Fruit fly (Drosophila melanogaster) whole organism, embryonic: ENCODE results near the gene CG10750.

Source experiments
- CG11696 ChIP-seq: fragments of 200-800 bp; sonication (Bioruptor generic); IDR thresholded peaks from 2 replicates; pipeline ENCODE4 v1.3.6; 2022; ENCODE audit warnings: missing biosample characterization, missing genetic modification characterization
- CG12071 ChIP-seq: fragments of 200-800 bp; sonication (Bioruptor generic); optimal IDR thresholded peaks from 3 replicates; lab custom pipeline; 2018; ENCODE audit warnings: missing biosample characterization, mild to moderate bottlenecking, missing genetic modification characterization
- CG12236 ChIP-seq: fragments of 200-800 bp; sonication (Bioruptor generic); optimal IDR thresholded peaks from 2 replicates; lab custom pipeline; 2016; ENCODE audit warnings: missing biosample characterization, missing genetic modification characterization
- CG13123 ChIP-seq: fragments of 200-800 bp; sonication (Bioruptor generic); optimal IDR thresholded peaks from 2 replicates; lab custom pipeline; 2016; ENCODE audit warnings: missing biosample characterization, missing genetic modification characterization
- CG13296 ChIP-seq: fragments of 200-800 bp; sonication (Bioruptor generic); optimal IDR thresholded peaks from 3 replicates; lab custom pipeline; 2018; ENCODE audit warnings: missing biosample characterization, mild to moderate bottlenecking, missing genetic modification characterization
- CG13424 ChIP-seq: fragments of 200-800 bp; sonication (Bioruptor generic); optimal IDR thresholded peaks from 2 replicates; lab custom pipeline; 2019; ENCODE audit warnings: missing biosample characterization, mild to moderate bottlenecking, missing genetic modification characterization, moderate library complexity
- CG14050 ChIP-seq: fragments of 200-800 bp; sonication (Bioruptor generic); IDR thresholded peaks from 3 replicates; pipeline ENCODE4 v1.3.6; 2022; ENCODE audit warnings: missing biosample characterization, missing genetic modification characterization
- CG17361 ChIP-seq: fragments of 200-800 bp; sonication (Bioruptor generic); IDR thresholded peaks from 3 replicates; pipeline ENCODE4 v1.3.6; 2022; ENCODE audit warnings: missing biosample characterization, missing genetic modification characterization
- CG17612 ChIP-seq: fragments of 200-800 bp; sonication (Bioruptor generic); IDR thresholded peaks from 2 replicates; pipeline ENCODE4 v1.3.6; 2022; ENCODE audit warnings: missing biosample characterization, missing genetic modification characterization
- CG18011 ChIP-seq: fragments of 200-800 bp; sonication (Bioruptor generic); optimal IDR thresholded peaks from 2 replicates; lab custom pipeline; 2017; ENCODE audit warnings: missing biosample characterization, missing genetic modification characterization, mild to moderate bottlenecking, moderate library complexity, missing genotype
- CG2199 ChIP-seq: fragments of 200-800 bp; sonication (Bioruptor generic); IDR thresholded peaks from 3 replicates; pipeline ENCODE4 v1.3.6; 2022; ENCODE audit warnings: missing biosample characterization, missing genetic modification characterization
- CG3163 ChIP-seq: fragments of 200-800 bp; sonication (Bioruptor generic); optimal IDR thresholded peaks from 3 replicates; lab custom pipeline; 2016; ENCODE audit warnings: missing biosample characterization, missing genetic modification characterization
- CG33557 ChIP-seq: fragments of 200-800 bp; sonication (Bioruptor generic); optimal IDR thresholded peaks from 2 replicates; lab custom pipeline; 2019; ENCODE audit warnings: missing biosample characterization, mild to moderate bottlenecking, missing genetic modification characterization, moderate library complexity
- CG3726 ChIP-seq: fragments of 200-800 bp; sonication (Bioruptor generic); IDR thresholded peaks from 3 replicates; pipeline ENCODE4, ENCODE4 v1.3.6; 2022; ENCODE audit warnings: missing biosample characterization, missing genetic modification characterization
- CG7963 ChIP-seq: fragments of 200-800 bp; sonication (Bioruptor generic); IDR thresholded peaks from 3 replicates; pipeline ENCODE4 v1.3.6; 2022; ENCODE audit warnings: missing biosample characterization, missing genetic modification characterization; ENCODE audit not compliant: partially characterized antibody
- CG8924 ChIP-seq: fragments of 200-800 bp; optimal IDR thresholded peaks from 3 replicates; lab custom pipeline; 2019; ENCODE audit warnings: missing biosample characterization, mild to moderate bottlenecking, missing genetic modification characterization, moderate library complexity
- Camta ChIP-seq: fragments of 200-800 bp; sonication (Bioruptor generic); optimal IDR thresholded peaks from 2 replicates; lab custom pipeline; 2016; ENCODE audit warnings: missing biosample characterization, missing genetic modification characterization
- Chrac-16 ChIP-seq: fragments of 200-800 bp; sonication (Bioruptor generic); optimal IDR thresholded peaks from 3 replicates; lab custom pipeline; 2016; ENCODE audit warnings: missing biosample characterization, missing genetic modification characterization
- D ChIP-seq, 2 experiments: fragments of 200-800 bp in 1 of 2; fragments of >200 bp in 1 of 2; sonication (Bioruptor generic) in 1 of 2; optimal IDR thresholded peaks; 2 replicates in 1 of 2; 3 replicates in 1 of 2; lab custom pipeline; 2017; ENCODE audit warnings: mild to moderate bottlenecking in 1 of 2, missing biosample characterization in 1 of 2, missing genetic modification characterization in 1 of 2, missing genetic modification reagents in 1 of 2
- Dek ChIP-seq: fragments of 200-800 bp; sonication (Bioruptor generic); optimal IDR thresholded peaks from 3 replicates; lab custom pipeline; 2019; ENCODE audit warnings: missing biosample characterization, mild to moderate bottlenecking, missing genetic modification characterization, moderate library complexity
- Hand ChIP-seq: fragments of 200-800 bp; sonication (Bioruptor generic); optimal IDR thresholded peaks from 2 replicates; lab custom pipeline; 2017; ENCODE audit warnings: mild to moderate bottlenecking, missing biosample characterization, missing genetic modification reagents, missing genetic modification characterization
- Lhr ChIP-seq: fragments of 200-800 bp; sonication (Bioruptor generic); optimal IDR thresholded peaks from 3 replicates; lab custom pipeline; 2017; ENCODE audit warnings: mild to moderate bottlenecking, missing biosample characterization, missing genetic modification reagents, missing genetic modification characterization
- Max ChIP-seq: fragments of 200-800 bp; sonication (Bioruptor generic); optimal IDR thresholded peaks from 2 replicates; lab custom pipeline; 2016; ENCODE audit warnings: missing biosample characterization, mild to moderate bottlenecking, missing genetic modification characterization
- Pdp1 ChIP-seq, 2 experiments: fragments of 200-800 bp; sonication (Bioruptor generic); optimal IDR thresholded peaks; 3 replicates each; lab custom pipeline; 2016; ENCODE audit warnings: missing biosample characterization in 2 of 2, missing genetic modification characterization in 2 of 2, mild to moderate bottlenecking in 1 of 2, moderate library complexity in 1 of 2
- Spps ChIP-seq: fragments of 200-800 bp; sonication (Bioruptor generic); optimal IDR thresholded peaks from 2 replicates; lab custom pipeline; 2018; ENCODE audit warnings: missing biosample characterization, mild to moderate bottlenecking, missing genetic modification characterization
- Stat92E ChIP-seq, 3 experiments: fragments of >200 bp in 2 of 3; fragments of 200-800 bp in 1 of 3; sonication (Bioruptor generic) in 1 of 3; optimal IDR thresholded peaks; 2 replicates each; lab custom pipeline; 2017 to 2019; ENCODE audit warnings: missing biosample characterization in 3 of 3, missing genetic modification characterization in 3 of 3, mild to moderate bottlenecking in 1 of 3, moderate library complexity in 1 of 3
- Xbp1 ChIP-seq: fragments of 200-800 bp; sonication (Bioruptor generic); optimal IDR thresholded peaks from 3 replicates; lab custom pipeline; 2016; ENCODE audit warnings: missing biosample characterization, mild to moderate bottlenecking, missing genetic modification characterization
- chn ChIP-seq: fragments of 200-800 bp; sonication (Bioruptor generic); optimal IDR thresholded peaks from 2 replicates; lab custom pipeline; 2016; ENCODE audit warnings: missing biosample characterization, missing genetic modification characterization
- dmrt11E ChIP-seq: fragments of 200-800 bp; sonication (Bioruptor generic); optimal IDR thresholded peaks from 3 replicates; lab custom pipeline; 2018; ENCODE audit warnings: missing biosample characterization, mild to moderate bottlenecking, missing genetic modification characterization, moderate library complexity
- ems ChIP-seq: fragments of 200-800 bp; sonication (Bioruptor generic); optimal IDR thresholded peaks from 3 replicates; lab custom pipeline; 2016; ENCODE audit warnings: missing biosample characterization, missing genetic modification characterization
- en ChIP-seq: fragments of 200-800 bp; sonication (Bioruptor generic); optimal IDR thresholded peaks from 2 replicates; lab custom pipeline; 2016; ENCODE audit warnings: missing biosample characterization, missing genetic modification characterization
- fd3F ChIP-seq: fragments of 200-800 bp; sonication (Bioruptor generic); optimal IDR thresholded peaks from 2 replicates; lab custom pipeline; 2018; ENCODE audit warnings: missing biosample characterization, mild to moderate bottlenecking, missing genetic modification characterization, moderate library complexity
- hkb ChIP-seq, 2 experiments: fragments of 200-800 bp in 1 of 2; fragments of >200 bp in 1 of 2; sonication (Bioruptor generic) in 1 of 2; IDR thresholded peaks in 1 of 2; optimal IDR thresholded peaks in 1 of 2; 2 replicates each; pipeline versions ENCODE4 v1.3.6 to Lab custom; 2017 to 2022; ENCODE audit warnings: missing biosample characterization in 1 of 2, missing genetic modification characterization in 1 of 2
- klu ChIP-seq: fragments of 200-800 bp; sonication (Bioruptor generic); IDR thresholded peaks from 2 replicates; pipeline ENCODE4 v1.3.6; 2022; ENCODE audit warnings: missing biosample characterization, missing genetic modification characterization
- mirr ChIP-seq: fragments of 200-800 bp; sonication (Bioruptor generic); optimal IDR thresholded peaks from 3 replicates; lab custom pipeline; 2018; ENCODE audit warnings: missing biosample characterization, mild to moderate bottlenecking, missing genetic modification characterization
- mld ChIP-seq: fragments of 200-800 bp; sonication (Bioruptor generic); IDR thresholded peaks from 3 replicates; pipeline ENCODE4 v1.3.6; 2022; ENCODE audit warnings: missing biosample characterization, missing genetic modification characterization; ENCODE audit not compliant: partially characterized antibody
- nerfin-2 ChIP-seq: fragments of 200-800 bp; sonication (Bioruptor generic); IDR thresholded peaks from 2 replicates; pipeline ENCODE4 v1.3.6; 2022; ENCODE audit warnings: missing biosample characterization, missing genetic modification characterization; ENCODE audit not compliant: partially characterized antibody
- odd ChIP-seq: fragments of 200-800 bp; sonication (Bioruptor generic); optimal IDR thresholded peaks from 2 replicates; lab custom pipeline; 2017; ENCODE audit warnings: missing biosample characterization, mild to moderate bottlenecking, missing genetic modification characterization
- otp ChIP-seq: fragments of 200-800 bp; sonication (Bioruptor generic); IDR thresholded peaks from 3 replicates; pipeline ENCODE4, ENCODE4 v1.3.6; 2022; ENCODE audit warnings: missing biosample characterization, missing genetic modification characterization
- p53 ChIP-seq: fragments of 200-800 bp; sonication (Bioruptor generic); optimal IDR thresholded peaks from 2 replicates; lab custom pipeline; 2016; ENCODE audit warnings: missing biosample characterization, missing genetic modification characterization
- pfk ChIP-seq: fragments of 200-800 bp; sonication (Bioruptor generic); optimal IDR thresholded peaks from 2 replicates; lab custom pipeline; 2018; ENCODE audit warnings: missing biosample characterization, mild to moderate bottlenecking, missing genetic modification characterization, moderate library complexity
- phol ChIP-seq: fragments of 200-800 bp; sonication (Bioruptor generic); optimal IDR thresholded peaks from 3 replicates; lab custom pipeline; 2018; ENCODE audit warnings: missing biosample characterization, mild to moderate bottlenecking, missing genetic modification characterization, moderate library complexity
- pzg ChIP-seq: fragments of 200-800 bp; sonication (Bioruptor generic); optimal IDR thresholded peaks from 3 replicates; lab custom pipeline; 2018; ENCODE audit warnings: missing biosample characterization, mild to moderate bottlenecking, missing genetic modification characterization, moderate library complexity
- sc ChIP-seq, 3 experiments: fragments of >200 bp in 2 of 3; fragments of 200-800 bp in 1 of 3; sonication (Bioruptor generic) in 1 of 3; optimal IDR thresholded peaks; 2 replicates in 2 of 3; 3 replicates in 1 of 3; lab custom pipeline; 2017; ENCODE audit warnings: mild to moderate bottlenecking in 1 of 3, missing biosample characterization in 1 of 3, missing genetic modification characterization in 1 of 3, missing genetic modification reagents in 1 of 3
- slp2 ChIP-seq: fragments of 200-800 bp; sonication (Bioruptor generic); optimal IDR thresholded peaks from 2 replicates; lab custom pipeline; 2016; ENCODE audit warnings: missing biosample characterization, missing genetic modification characterization
- stwl ChIP-seq: fragments of 200-800 bp; sonication (Bioruptor generic); optimal IDR thresholded peaks from 3 replicates; lab custom pipeline; 2018; ENCODE audit warnings: missing biosample characterization, mild to moderate bottlenecking, missing genetic modification characterization, moderate library complexity
- zf30C ChIP-seq: fragments of 200-800 bp; sonication (Bioruptor generic); optimal IDR thresholded peaks from 3 replicates; lab custom pipeline; 2018; ENCODE audit warnings: missing biosample characterization, mild to moderate bottlenecking, missing genetic modification characterization

The CG10750 gene

DNA sequence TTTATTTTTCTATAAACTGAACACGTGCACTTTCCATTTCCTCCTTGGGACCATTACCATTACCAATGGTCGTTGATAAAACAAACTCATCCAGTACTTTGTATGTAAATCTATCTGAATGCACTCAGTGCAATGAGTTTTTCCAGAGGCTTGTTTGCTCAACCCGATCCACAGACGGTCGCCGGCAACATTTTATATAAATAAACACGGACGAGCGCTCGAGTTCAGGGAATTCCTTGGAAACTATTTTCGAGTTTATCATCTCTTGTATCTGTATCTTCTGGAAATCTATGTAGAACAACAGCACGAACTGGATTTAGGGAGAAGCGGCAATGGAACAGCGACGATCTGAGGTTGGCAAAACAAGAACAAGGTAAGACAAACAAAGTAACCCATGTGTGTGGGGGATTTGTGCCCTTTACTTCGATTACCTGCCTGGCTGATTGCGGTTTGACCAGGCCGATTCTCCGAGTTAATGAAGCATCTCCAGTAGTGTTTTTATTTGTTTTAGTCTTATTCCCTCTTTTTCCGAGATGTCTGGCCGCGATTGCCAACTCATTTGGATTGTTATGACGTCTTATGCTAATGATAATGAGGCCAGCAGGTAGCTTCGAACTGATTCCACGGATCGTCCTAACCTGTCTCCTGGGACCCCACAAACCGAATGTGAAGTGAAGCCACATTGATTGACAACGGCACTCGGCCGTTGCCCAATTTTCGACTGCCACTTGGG lies 41.2 kb downstream of the CG10750 start (continued):
- TF ChIP-seq Dek (tag; lab: Kevin White, UChicago) (no peak), mirr (no peak), CG33557 (GFP tag; lab: Kevin White, UChicago) (no peak), CG17361 (no peak), CG3163 (GFP tag; lab: Kevin White, UChicago) (no peak), CG2199 (0 out of 3 replicates have a peak, but pooled peaks have one; percentile 53), CG13123 (GFP tag; lab: Kevin White, UChicago) (no peak), nerfin-2 (no peak), CG12236 (GFP tag; lab: Kevin White, UChicago) (no peak), CG13296 (no peak), Max (GFP tag; lab: Kevin White, UChicago) (no peak), Hand (GFP tag; lab: Kevin White, UChicago) (no peak), Stat92E (GFP tag; optimal IDR thresholded peaks at IDR 0.05; lab: Kevin White, UChicago) (peak in 1 of 3 experiments; percentile 96), Spps (no peak), pfk (GFP tag; lab: Kevin White, UChicago) (no peak), Camta (GFP tag; lab: Kevin White, UChicago) (no peak), Xbp1 (GFP tag; lab: Kevin White, UChicago) (no peak)

DNA sequence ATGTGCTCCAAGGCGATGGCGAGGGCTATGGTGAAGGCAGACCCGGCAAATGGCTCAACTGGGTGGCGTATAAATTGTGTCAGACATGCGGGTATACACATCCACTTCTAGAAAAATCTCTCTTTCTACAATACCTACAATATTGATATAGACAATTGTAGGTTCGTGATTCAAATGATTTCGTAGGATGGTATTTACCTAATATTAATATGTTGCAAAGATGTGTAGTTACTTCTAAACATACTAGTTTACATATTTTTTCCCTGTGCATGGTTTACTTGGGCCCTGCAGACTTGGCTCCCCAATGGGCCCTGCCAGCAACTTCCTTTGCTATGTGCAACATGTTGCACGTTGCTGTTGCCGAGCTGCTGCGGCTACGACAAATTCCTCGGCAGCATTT lies 42.0 kb downstream of the CG10750 start:
- no peak for TF ChIP-seq odd
- no peak for TF ChIP-seq p53 (GFP tag; lab: Kevin White, UChicago)
- TF ChIP-seq mld, result no peak
- peak; percentile 37 for TF ChIP-seq Lhr
- TF ChIP-seq D (optimal IDR thresholded peaks at IDR 0.05; lab: Kevin White, UChicago), result no peak
- peak; percentile 62 for TF ChIP-seq D (GFP tag; optimal IDR thresholded peaks at IDR 0.05; lab: Kevin White, UChicago)
- TF ChIP-seq ems (GFP tag; lab: Kevin White, UChicago), result no peak
- TF ChIP-seq CG17612, result no peak
- TF ChIP-seq dmrt11E, result peak; percentile 80
- no peak; the same call in 1 of the 2 replicates for TF ChIP-seq klu (GFP tag; lab: Robert Waterston, UW)
- TF ChIP-seq CG3726 (GFP tag; lab: Robert Waterston, UW), result no peak
- no peak for TF ChIP-seq pzg (GFP tag; lab: Kevin White, UChicago)
- TF ChIP-seq CG12071 (GFP tag; lab: Kevin White, UChicago), result no peak
- TF ChIP-seq CG11696 (GFP tag; lab: Robert Waterston, UW), result no peak
- TF ChIP-seq otp (GFP tag; lab: Robert Waterston, UW), result 0 out of 3 replicates have a peak, but pooled peaks have one; percentile 51
- peak; percentile 28 for TF ChIP-seq CG13424 (tag; lab: Kevin White, UChicago)
- TF ChIP-seq stwl (tag; lab: Kevin White, UChicago), result peak; percentile 6
- peak; percentile 59; the same call in 1 of the 3 replicates for TF ChIP-seq CG17361
- TF ChIP-seq CG7963 (GFP tag; lab: Robert Waterston, UW), result no peak
- TF ChIP-seq CG18011 (GFP tag; lab: Kevin White, UChicago), result no peak
- TF ChIP-seq Pdp1 (GFP tag; optimal IDR thresholded peaks at IDR 0.05; lab: Kevin White, UChicago), result no peak
- no peak for TF ChIP-seq fd3F (GFP tag; lab: Kevin White, UChicago)
- no peak for TF ChIP-seq slp2 (GFP tag; lab: Kevin White, UChicago)
- TF ChIP-seq chn (GFP tag; lab: Kevin White, UChicago), result no peak
- no peak for TF ChIP-seq hkb (optimal IDR thresholded peaks at IDR 0.05; lab: Kevin White, UChicago)
- TF ChIP-seq hkb (GFP tag; IDR thresholded peaks at IDR 0.05; lab: Robert Waterston, UW), result no peak
- no peak for TF ChIP-seq CG14050 (GFP tag; lab: Robert Waterston, UW)
- no peak for TF ChIP-seq zf30C
- TF ChIP-seq Chrac-16 (GFP tag; lab: Kevin White, UChicago), result peak; percentile 23
- peak; percentile 68 for TF ChIP-seq phol (tag; lab: Kevin White, UChicago)
- no peak for TF ChIP-seq sc (optimal IDR thresholded peaks at IDR 0.05; lab: Kevin White, UChicago)
- peak; percentile 53 for TF ChIP-seq sc (GFP tag; optimal IDR thresholded peaks at IDR 0.05; lab: Kevin White, UChicago)
- no peak for TF ChIP-seq en (GFP tag; lab: Kevin White, UChicago)
- peak; percentile 34 for TF ChIP-seq CG8924 (tag; lab: Kevin White, UChicago)
